Fruit fly (Drosophila melanogaster): Measurements from ENCODE around the gene CG13813.

CG13813 gene

dm6 chr3L:20195875-20196274 is 35.6 kb upstream of the CG13813 start (continued):
- TF ChIP-seq CG32772 (GFP tag; IDR thresholded peaks at IDR 0.05) (peak; percentile 67), Tbp (GFP tag; optimal IDR thresholded peaks at IDR 0.05) (no peak), gfzf (GFP tag; optimal IDR thresholded peaks at IDR 0.05) (no peak), CG6272 (GFP tag; IDR thresholded peaks at IDR 0.05) (peak; percentile 59; the same call in 1 of the 2 replicates), dan (GFP tag; IDR thresholded peaks at IDR 0.05) (no peak), CG15479 (GFP tag; optimal IDR thresholded peaks at IDR 0.05) (no peak), Ssrp (tag; optimal IDR thresholded peaks at IDR 0.05) (peak; percentile 57), sug (tag; optimal IDR thresholded peaks at IDR 0.05) (no peak), Mrtf (GFP tag; IDR thresholded peaks at IDR 0.05) (peak; percentile 49; the same call in 2 of the 3 replicates), Doc2 (GFP tag; IDR thresholded peaks at IDR 0.05) (no peak), sens-2 (GFP tag; IDR thresholded peaks at IDR 0.05) (no peak), corto (GFP tag; optimal IDR thresholded peaks at IDR 0.05) (no peak), pzg (GFP tag; optimal IDR thresholded peaks at IDR 0.05) (no peak), HLHmδ (GFP tag; optimal IDR thresholded peaks at IDR 0.05) (no peak), wek (GFP tag; optimal IDR thresholded peaks at IDR 0.05) (no peak), CG10147 (GFP tag; optimal IDR thresholded peaks at IDR 0.05) (peak; percentile 12), CG1792 (GFP tag; optimal IDR thresholded peaks at IDR 0.05) (no peak), CG12236 (GFP tag; optimal IDR thresholded peaks at IDR 0.05) (peak; percentile 25), CG4360 (GFP tag; IDR thresholded peaks at IDR 0.05) (0 out of 2 replicates have a peak, but pooled peaks have one; percentile 24), Dll (GFP tag; IDR thresholded peaks at IDR 0.05; ENCODE audit: partially characterized antibody) (no peak), mld (GFP tag; IDR thresholded peaks at IDR 0.05; ENCODE audit: partially characterized antibody) (no peak), CG13624 (GFP tag; optimal IDR thresholded peaks at IDR 0.05) (peak; percentile 9), Aef1 (GFP tag; IDR thresholded peaks at IDR 0.05) (peak; percentile 39; the same call in 2 of the 3 replicates), CG9437 (GFP tag; optimal IDR thresholded peaks at IDR 0.05) (peak; percentile 18), CG32532 (GFP tag; IDR thresholded peaks at IDR 0.05) (0 out of 2 replicates have a peak, but pooled peaks have one; percentile 23), CG15269 (tag; optimal IDR thresholded peaks at IDR 0.05) (peak; percentile 54), Trl (optimal IDR thresholded peaks at IDR 0.05) (no peak), Trl (GFP tag; optimal IDR thresholded peaks at IDR 0.05) (peak; percentile 47), hth (optimal IDR thresholded peaks at IDR 0.05) (no peak), eve (GFP tag; optimal IDR thresholded peaks at IDR 0.05) (peak in 1 of 2 experiments; percentile 69), HLH4C (GFP tag; IDR thresholded peaks at IDR 0.05; ENCODE audit: partially characterized antibody) (no peak), h (optimal IDR thresholded peaks at IDR 0.05) (no peak), zen2 (GFP tag; IDR thresholded peaks at IDR 0.05; ENCODE audit: partially characterized antibody) (no peak), CG12104 (GFP tag; optimal IDR thresholded peaks at IDR 0.05) (no peak), gsb-n (tag; optimal IDR thresholded peaks at IDR 0.05) (peak; percentile 61), Myb (GFP tag; optimal IDR thresholded peaks at IDR 0.05) (peak; percentile 20), CG9876 (GFP tag; optimal IDR thresholded peaks at IDR 0.05) (no peak), ranshi (GFP tag; IDR thresholded peaks at IDR 0.05) (peak; percentile 52), CG30431 (GFP tag; optimal IDR thresholded peaks at IDR 0.05) (peak; percentile 43), pfk (GFP tag; optimal IDR thresholded peaks at IDR 0.05) (no peak), nerfin-2 (GFP tag; IDR thresholded peaks at IDR 0.05; ENCODE audit: partially characterized antibody) (no peak), psq (GFP tag; optimal IDR thresholded peaks at IDR 0.05) (no peak), CG6765 (GFP tag; optimal IDR thresholded peaks at IDR 0.05) (no peak), CG42726 (GFP tag; IDR thresholded peaks at IDR 0.05; ENCODE audit: partially characterized antibody) (no peak), chn (GFP tag; optimal IDR thresholded peaks at IDR 0.05) (peak; percentile 40), CG4730 (GFP tag; IDR thresholded peaks at IDR 0.05) (peak; percentile 55; the same call in 1 of the 2 replicates), Nf-YA (GFP tag; IDR thresholded peaks at IDR 0.05) (peak; percentile 58; the same call in 1 of the 2 replicates), run (tag; optimal IDR thresholded peaks at IDR 0.05) (peak; percentile 26), Rx (GFP tag; IDR thresholded peaks at IDR 0.05) (peak; percentile 66), HmgZ (tag; optimal IDR thresholded peaks at IDR 0.05) (no peak), CG11696 (GFP tag; IDR thresholded peaks at IDR 0.05) (0 out of 2 replicates have a peak, but pooled peaks have one; percentile 44), CG3847 (GFP tag; IDR thresholded peaks at IDR 0.05) (peak; percentile 50; the same call in 1 of the 2 replicates)
